Fruit fly (Drosophila melanogaster) whole organism, prepupa: ENCODE results near the gene pic.

ENCODE experiments used
- CG10669 ChIP-seq: fragments of 200-800 bp; sonication (Bioruptor generic); optimal IDR thresholded peaks from 3 replicates; lab custom pipeline; 2018; ENCODE audit warnings: missing biosample characterization, mild to moderate bottlenecking, missing genetic modification characterization, moderate library complexity
- CG11294 ChIP-seq: fragments of 200-800 bp; sonication (Bioruptor generic); IDR thresholded peaks from 2 replicates; pipeline ENCODE4 v1.3.6; 2022; ENCODE audit warnings: missing biosample characterization, missing genetic modification characterization
- CG11762 ChIP-seq: fragments of 200-800 bp; sonication (Bioruptor generic); optimal IDR thresholded peaks from 3 replicates; lab custom pipeline; 2016; ENCODE audit warnings: missing biosample characterization, missing genetic modification characterization; ENCODE audit not compliant: insufficient read depth
- CG15336 ChIP-seq: fragments of 200-800 bp; sonication (Bioruptor generic); IDR thresholded peaks from 2 replicates; pipeline ENCODE4 v1.3.6; 2022; ENCODE audit warnings: missing biosample characterization, missing genetic modification characterization
- CG3032 ChIP-seq: fragments of 200-800 bp; optimal IDR thresholded peaks from 2 replicates; lab custom pipeline; 2019; ENCODE audit warnings: missing biosample characterization, mild to moderate bottlenecking, missing genetic modification characterization, moderate library complexity
- CG31627 ChIP-seq: fragments of 200-800 bp; sonication (Bioruptor generic); optimal IDR thresholded peaks from 3 replicates; lab custom pipeline; 2016; ENCODE audit warnings: missing biosample characterization, missing genetic modification characterization
- CG32006 ChIP-seq: fragments of 200-800 bp; sonication (Bioruptor generic); optimal IDR thresholded peaks from 3 replicates; lab custom pipeline; 2017; ENCODE audit warnings: missing biosample characterization, mild to moderate bottlenecking, missing genetic modification characterization
- CG3919 ChIP-seq: fragments of 200-800 bp; sonication (Bioruptor generic); optimal IDR thresholded peaks from 3 replicates; lab custom pipeline; 2016; ENCODE audit warnings: missing biosample characterization, missing genetic modification characterization
- CG6792 ChIP-seq: fragments of 200-800 bp; sonication (Bioruptor generic); optimal IDR thresholded peaks from 3 replicates; lab custom pipeline; 2016; ENCODE audit warnings: missing biosample characterization, missing genetic modification characterization
- CG6854 ChIP-seq: fragments of 200-800 bp; sonication (Bioruptor generic); optimal IDR thresholded peaks from 2 replicates; lab custom pipeline; 2017; ENCODE audit warnings: missing biosample characterization, mild to moderate bottlenecking, missing genetic modification characterization
- CG7368 ChIP-seq: fragments of 200-800 bp; sonication (Bioruptor generic); optimal IDR thresholded peaks from 3 replicates; lab custom pipeline; 2016; ENCODE audit warnings: missing biosample characterization, missing genetic modification characterization
- CG8119 ChIP-seq: fragments of 200-800 bp; sonication (Bioruptor generic); IDR thresholded peaks from 3 replicates; pipeline ENCODE4 v1.3.6; 2022; ENCODE audit warnings: missing biosample characterization, missing genetic modification characterization
- CG9139 ChIP-seq: fragments of 200-800 bp; sonication (Bioruptor generic); optimal IDR thresholded peaks from 3 replicates; lab custom pipeline; 2017; ENCODE audit warnings: missing biosample characterization, mild to moderate bottlenecking, missing genetic modification characterization
- Eip78C ChIP-seq: fragments of 200-800 bp; sonication (Bioruptor generic); peaks from one replicate; lab custom pipeline; 2016; ENCODE audit warnings: missing biosample characterization, missing genetic modification characterization
- Eip93F ChIP-seq: fragments of 200-800 bp; sonication (Bioruptor generic); optimal IDR thresholded peaks from 2 replicates; lab custom pipeline; 2016; ENCODE audit warnings: missing biosample characterization, mild to moderate bottlenecking, missing genetic modification characterization
- Ets21C ChIP-seq: fragments of 200-800 bp; sonication (Bioruptor generic); optimal IDR thresholded peaks from 3 replicates; lab custom pipeline; 2016; ENCODE audit warnings: missing biosample characterization, missing genetic modification characterization
- Gug ChIP-seq: fragments of 200-800 bp; sonication (Bioruptor generic); IDR thresholded peaks from 2 replicates; pipeline ENCODE4 v1.3.6; 2022; ENCODE audit warnings: missing biosample characterization, missing genetic modification characterization
- Hr39 ChIP-seq: fragments of 200-800 bp; sonication (Bioruptor generic); optimal IDR thresholded peaks from 2 replicates; lab custom pipeline; 2016; ENCODE audit warnings: missing biosample characterization, missing genetic modification characterization
- Lpt ChIP-seq: fragments of 200-800 bp; sonication (Bioruptor generic); optimal IDR thresholded peaks from 3 replicates; lab custom pipeline; 2016; ENCODE audit warnings: missing biosample characterization, missing genetic modification characterization
- Met ChIP-seq: fragments of 200-800 bp; sonication (Bioruptor generic); optimal IDR thresholded peaks from 3 replicates; lab custom pipeline; 2016; ENCODE audit warnings: missing biosample characterization, missing genetic modification characterization
- OdsH ChIP-seq: fragments of 200-800 bp; sonication (Bioruptor generic); optimal IDR thresholded peaks from 3 replicates; lab custom pipeline; 2016; ENCODE audit warnings: missing biosample characterization, missing genetic modification characterization
- Smox ChIP-seq: fragments of 200-800 bp; sonication (Bioruptor generic); optimal IDR thresholded peaks from 3 replicates; lab custom pipeline; 2016; ENCODE audit warnings: missing biosample characterization, missing genetic modification characterization
- Sox102F ChIP-seq: fragments of 200-800 bp; sonication (Bioruptor generic); optimal IDR thresholded peaks from 2 replicates; lab custom pipeline; 2016; ENCODE audit warnings: missing biosample characterization, mild to moderate bottlenecking, missing genetic modification characterization
- Sox14 ChIP-seq: fragments of 200-800 bp; sonication (Bioruptor generic); optimal IDR thresholded peaks from 3 replicates; lab custom pipeline; 2016; ENCODE audit warnings: missing biosample characterization, missing genetic modification characterization
- Sox15 ChIP-seq: fragments of 200-800 bp; sonication (Bioruptor generic); optimal IDR thresholded peaks from 3 replicates; lab custom pipeline; 2016; ENCODE audit warnings: missing biosample characterization, missing genetic modification characterization
- achi ChIP-seq: fragments of 200-800 bp; sonication (Bioruptor generic); optimal IDR thresholded peaks from 3 replicates; lab custom pipeline; 2016; ENCODE audit warnings: missing biosample characterization, missing genetic modification characterization
- cyc ChIP-seq: fragments of 200-800 bp; sonication (Bioruptor generic); optimal IDR thresholded peaks from 3 replicates; lab custom pipeline; 2016; ENCODE audit warnings: missing biosample characterization, missing genetic modification characterization
- dac ChIP-seq: fragments of 200-800 bp; sonication (Bioruptor generic); optimal IDR thresholded peaks from 2 replicates; lab custom pipeline; 2017; ENCODE audit warnings: missing biosample characterization, mild to moderate bottlenecking, missing genetic modification characterization
- dsx ChIP-seq: fragments of 200-800 bp; optimal IDR thresholded peaks from 3 replicates; lab custom pipeline; 2019; ENCODE audit warnings: missing biosample characterization, mild to moderate bottlenecking, missing genetic modification characterization, moderate library complexity; ENCODE audit not compliant: poor library complexity, severe bottlenecking
- fd85E ChIP-seq: fragments of 200-800 bp; sonication (Bioruptor generic); optimal IDR thresholded peaks from 3 replicates; lab custom pipeline; 2016; ENCODE audit warnings: missing biosample characterization, missing genetic modification characterization
- pdm3 ChIP-seq: fragments of 200-800 bp; sonication (Bioruptor generic); optimal IDR thresholded peaks from 3 replicates; lab custom pipeline; 2016; ENCODE audit warnings: missing biosample characterization, missing genetic modification characterization
- salr ChIP-seq, 2 experiments: fragments of 200-800 bp; sonication (Bioruptor generic); optimal IDR thresholded peaks; 3 replicates each; lab custom pipeline; 2016 to 2018; ENCODE audit warnings: missing biosample characterization in 2 of 2, missing genetic modification characterization in 2 of 2, mild to moderate bottlenecking in 1 of 2
- spab ChIP-seq: fragments of 200-800 bp; sonication (Bioruptor generic); optimal IDR thresholded peaks from 2 replicates; lab custom pipeline; 2017; ENCODE audit warnings: missing biosample characterization, mild to moderate bottlenecking, missing genetic modification characterization, missing genetic modification reagents
- svp ChIP-seq: fragments of 200-800 bp; sonication (Bioruptor generic); peaks from one replicate; lab custom pipeline; 2016; ENCODE audit warnings: missing biosample characterization, missing genetic modification characterization
- vri ChIP-seq: fragments of 200-800 bp; sonication (Bioruptor generic); optimal IDR thresholded peaks from 3 replicates; lab custom pipeline; 2016; ENCODE audit warnings: missing biosample characterization, mild to moderate bottlenecking, missing genetic modification characterization

pic gene

DNA sequence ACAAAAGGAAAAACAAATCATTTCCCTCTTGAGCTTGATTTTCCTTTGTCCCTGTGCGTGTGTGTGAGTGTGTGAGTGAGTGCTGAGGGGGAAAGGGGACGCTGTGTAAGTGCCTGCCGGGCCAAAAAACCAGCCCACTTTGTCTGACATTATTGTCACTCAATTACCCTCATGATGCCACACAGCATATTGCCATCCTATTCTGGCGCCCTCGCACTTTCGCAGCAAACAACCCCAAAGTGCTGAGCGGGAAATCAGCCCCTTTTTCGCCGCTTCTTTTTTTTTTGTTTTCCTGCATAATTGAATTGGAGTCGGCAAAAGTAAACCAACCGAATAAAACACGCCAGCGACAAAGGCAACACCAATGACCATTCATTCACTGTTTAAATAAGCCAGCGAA, 23.7 kb downstream of the pic start:
- no peak for TF ChIP-seq Ets21C (GFP tag; lab: Kevin White, UChicago)
- TF ChIP-seq Sox102F = no peak
- no peak for TF ChIP-seq spab (GFP tag; lab: Kevin White, UChicago)

DNA sequence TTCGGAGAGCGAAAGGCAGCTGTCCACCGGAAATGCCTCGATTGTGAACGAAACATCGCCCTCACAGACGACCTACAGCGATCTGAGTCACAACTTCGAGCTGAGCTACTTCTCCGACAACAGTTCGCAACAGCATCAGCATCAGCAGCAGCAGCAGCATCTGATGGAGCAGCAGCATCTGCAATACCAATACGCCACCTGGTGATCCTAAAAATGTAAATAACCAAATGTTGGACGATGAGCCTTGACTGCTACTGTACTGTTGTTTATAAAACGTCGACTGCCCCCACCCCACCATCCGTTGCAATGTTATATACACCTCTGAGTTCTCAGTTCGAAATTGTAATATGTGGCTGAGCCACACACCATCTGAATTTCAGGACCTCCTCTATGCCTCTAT, 25.2 kb downstream of the pic start:
- TF ChIP-seq pdm3 (GFP tag; lab: Kevin White, UChicago) (no peak), CG7368 (GFP tag; lab: Kevin White, UChicago) (no peak)

DNA sequence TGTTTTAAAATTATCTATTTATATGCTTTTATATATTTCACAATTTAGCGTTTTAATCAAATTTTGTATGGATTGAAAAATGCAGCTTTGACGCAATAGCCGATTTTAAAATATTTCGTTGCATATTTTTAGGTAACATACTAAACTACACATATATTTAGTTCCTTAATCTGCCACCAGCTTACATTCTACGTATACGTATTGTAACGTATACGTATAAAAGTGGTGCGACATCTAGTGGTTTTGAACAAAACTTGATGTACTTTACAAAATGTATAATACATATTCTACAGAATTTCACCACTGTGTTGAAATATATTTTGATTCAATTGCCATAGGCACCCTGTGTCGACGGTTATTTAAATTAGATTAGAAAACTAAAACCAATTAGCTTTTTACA, 26.2 kb downstream of the pic start:
- TF ChIP-seq Hr39 (GFP tag; lab: Kevin White, UChicago) (peak; percentile 50), Eip93F (GFP tag; lab: Kevin White, UChicago) (no peak), Ets21C (GFP tag; lab: Kevin White, UChicago) (no peak), Gug (GFP tag; lab: Robert Waterston, UW) (no peak), CG11762 (GFP tag; lab: Kevin White, UChicago) (no peak), CG10669 (GFP tag; lab: Kevin White, UChicago) (no peak), CG15336 (no peak), Eip78C (GFP tag; lab: Kevin White, UChicago) (peak; percentile 61), Smox (GFP tag; lab: Kevin White, UChicago) (no peak), CG6854 (GFP tag; lab: Kevin White, UChicago) (no peak), CG3032 (tag; lab: Kevin White, UChicago) (no peak), vri (GFP tag; lab: Kevin White, UChicago) (no peak), CG31627 (GFP tag; lab: Kevin White, UChicago) (peak; percentile 51), cyc (peak; percentile 6), CG3919 (GFP tag; lab: Kevin White, UChicago) (no peak), dac (GFP tag; lab: Kevin White, UChicago) (no peak), achi (GFP tag; lab: Kevin White, UChicago) (no peak), dsx (GFP tag; lab: Kevin White, UChicago) (no peak), svp (peak; percentile 0), CG9139 (no peak), CG6792 (GFP tag; lab: Kevin White, UChicago) (no peak), CG8119 (GFP tag; lab: Robert Waterston, UW) (no peak), fd85E (no peak), CG11294 (GFP tag; lab: Robert Waterston, UW) (no peak), Sox15 (GFP tag; lab: Kevin White, UChicago) (no peak)

DNA sequence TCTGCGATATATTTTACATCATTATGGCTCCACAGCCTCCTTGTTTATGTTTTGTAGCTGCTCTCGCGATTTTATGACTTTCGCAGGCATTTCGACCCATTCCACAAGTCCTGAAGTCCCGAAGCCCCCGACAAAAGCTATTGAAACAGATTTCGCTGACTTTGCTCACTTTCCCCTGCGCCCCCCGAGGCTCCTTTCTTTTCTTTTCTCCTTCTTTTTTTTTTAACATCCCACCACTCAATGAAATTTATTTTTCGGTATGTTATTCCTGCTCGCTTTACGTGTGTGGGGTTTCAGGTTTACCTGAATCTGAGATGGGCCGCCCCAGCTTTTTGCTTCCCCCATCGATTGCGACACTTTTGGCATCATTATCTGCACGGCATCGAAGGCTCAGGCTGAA, 30.3 kb downstream of the pic start:
- no peak for TF ChIP-seq Sox14

DNA sequence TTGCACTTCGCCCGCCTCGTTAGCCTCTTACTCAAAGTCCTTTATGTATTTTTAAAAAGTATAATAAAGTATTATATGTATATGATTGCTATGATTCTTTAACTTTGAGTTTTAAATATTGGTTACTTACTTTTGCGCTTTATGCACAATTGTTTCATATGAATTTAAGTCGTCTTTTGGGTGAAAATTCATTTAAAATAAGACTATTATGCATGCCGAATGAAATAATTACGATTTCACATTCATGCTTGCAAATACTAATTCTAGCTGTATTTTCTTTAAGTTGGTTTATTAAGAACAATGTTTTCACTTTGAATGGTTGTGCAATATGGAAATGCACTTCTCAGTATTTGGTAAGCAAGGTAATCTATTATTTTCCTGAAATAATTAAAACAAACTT, 33.9 kb downstream of the pic start, which contains the start of gene CG43063:
Gene CG43063, plus strand, starts transcription at position 301 of the 400 bp plus-strand sequence.
- no peak for TF ChIP-seq salr (GFP tag; optimal IDR thresholded peaks at IDR 0.05; lab: Kevin White, UChicago)
- TF ChIP-seq OdsH (GFP tag; lab: Kevin White, UChicago) = no peak
- no peak for TF ChIP-seq CG32006
- TF ChIP-seq CG15336 = no peak
- no peak for TF ChIP-seq Lpt (GFP tag; lab: Kevin White, UChicago)
- TF ChIP-seq vri (GFP tag; lab: Kevin White, UChicago) = no peak
- TF ChIP-seq CG3032 (tag; lab: Kevin White, UChicago) = no peak
- no peak for TF ChIP-seq Met (GFP tag; lab: Kevin White, UChicago)
